Worm (Caenorhabditis elegans): ENCODE results near the gene K11H12.1.

- TF ChIP-seq nhr-76 (tag; optimal IDR thresholded peaks at IDR 0.05), result no peak
- TF ChIP-seq efl-3 (GFP tag; optimal IDR thresholded peaks at IDR 0.05), result no peak
- no peak for TF ChIP-seq nhr-237 (tag; optimal IDR thresholded peaks at IDR 0.05)
- TF ChIP-seq aly-2 (tag; optimal IDR thresholded peaks at IDR 0.05), result no peak
- no peak for TF ChIP-seq lin-13 (GFP tag; optimal IDR thresholded peaks at IDR 0.05)
- TF ChIP-seq mdl-1 (tag; optimal IDR thresholded peaks at IDR 0.05), result no peak
- TF ChIP-seq tbx-2 (tag; optimal IDR thresholded peaks at IDR 0.05), result no peak
- TF ChIP-seq pqm-1 (tag; optimal IDR thresholded peaks at IDR 0.05), result no peak
Measured at ce11 chrIV:658497-659177, 5.4 kb upstream of the K11H12.1 start.
